Worm (Caenorhabditis elegans) whole organism, L3 larva: ENCODE results near the gene atrn-1.

Experiments used
- ama-1 ChIP-seq: fragments of 150-350 bp; optimal IDR thresholded peaks from 2 replicates; lab custom pipeline; 2018
- ceh-28 ChIP-seq: fragments of 150-350 bp; optimal IDR thresholded peaks from 2 replicates; lab custom pipeline; 2014; ENCODE audit warnings: missing biosample characterization, missing genetic modification reagents, missing genetic modification characterization
- ceh-9 ChIP-seq: sonication (generic microtip); optimal IDR thresholded peaks from 2 replicates; lab custom pipeline; 2018; ENCODE audit warnings: missing biosample characterization, missing genetic modification characterization

ce11 chrX:14761021-14761420, 49.6 kb downstream of the atrn-1 start, which contains the start of gene C05G5.5:
- no peak for TF ChIP-seq ceh-28 (tag; lab: Kevin White, UChicago)
- TF ChIP-seq ama-1 (lab: Kevin White, UChicago) = no peak
- TF ChIP-seq ceh-9 (tag; lab: Kevin White, UChicago) = no peak
